Worm (Caenorhabditis elegans) whole organism, early embryonic: Measurements from ENCODE around the gene F21A3.4.

Experiments used
- sea-1 ChIP-seq: fragments of 200-800 bp; sonication (Bioruptor generic); conservative IDR thresholded peaks from 2 replicates; pipeline ENCODE4 v1.3.6; 2022; ENCODE audit warnings: missing genetic modification characterization, missing compliant biosample characterization
- tbx-11 ChIP-seq: fragments of 200-800 bp; sonication (Bioruptor generic); IDR thresholded peaks from 2 replicates; pipeline ENCODE4 v1.3.6; 2022; ENCODE audit warnings: missing genetic modification characterization, missing compliant biosample characterization

DNA sequence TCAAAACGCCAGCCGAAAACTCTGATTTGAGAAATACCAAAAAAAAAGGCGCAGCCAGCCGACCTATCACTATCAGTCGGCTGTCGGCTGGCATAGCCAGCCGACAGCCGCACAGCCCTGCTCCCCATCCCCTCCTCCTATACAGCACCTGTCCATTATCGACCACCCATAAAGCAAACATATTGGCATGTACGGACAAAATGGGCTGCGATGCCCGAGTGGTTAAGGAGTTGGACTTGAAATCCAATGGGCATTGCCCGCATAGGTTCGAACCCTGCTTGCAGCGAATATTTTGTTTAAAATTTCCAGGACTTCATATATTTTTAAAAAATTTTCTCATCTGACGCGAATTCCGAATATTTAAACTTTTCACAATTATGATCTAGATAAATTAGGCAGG is 14.0 kb downstream of the F21A3.4 start:
- no peak for TF ChIP-seq tbx-11 (GFP tag; lab: Robert Waterston, UW)
- no peak for TF ChIP-seq sea-1 (GFP tag; lab: Robert Waterston, UW)
